Fruit fly (Drosophila melanogaster) whole organism, wandering third instar larva: Measurements from ENCODE around the gene CG8673.

Experiments
- Abd-B ChIP-seq: fragments of >200 bp; optimal IDR thresholded peaks from 2 replicates; lab custom pipeline; 2017; ENCODE audit warnings: missing biosample characterization, missing genetic modification characterization
- CG9705 ChIP-seq: fragments of 200-800 bp; sonication (Bioruptor generic); optimal IDR thresholded peaks from 2 replicates; lab custom pipeline; 2018; ENCODE audit warnings: missing biosample characterization, mild to moderate bottlenecking, missing genetic modification characterization
- CrebA ChIP-seq: fragments of 200-800 bp; sonication (Bioruptor generic); optimal IDR thresholded peaks from 2 replicates; lab custom pipeline; 2016; ENCODE audit warnings: missing biosample characterization, mild to moderate bottlenecking, missing genetic modification characterization, borderline replicate concordance
- Dfd ChIP-seq: fragments of >200 bp; optimal IDR thresholded peaks from 2 replicates; lab custom pipeline; 2017; ENCODE audit warnings: missing biosample characterization, missing genetic modification characterization
- Dif ChIP-seq: fragments of 200-275, 200-300 bp; sonication (Bioruptor generic); optimal IDR thresholded peaks from 2 replicates; lab custom pipeline; 2018; ENCODE audit warnings: missing biosample characterization, missing genetic modification characterization; ENCODE audit not compliant: partially characterized antibody
- HLH106 ChIP-seq: fragments of 200-800 bp; optimal IDR thresholded peaks from 3 replicates; lab custom pipeline; 2019; ENCODE audit warnings: missing biosample characterization, mild to moderate bottlenecking, missing genetic modification characterization, moderate library complexity
- Hnf4 ChIP-seq: fragments of 200-800 bp; sonication (Bioruptor generic); optimal IDR thresholded peaks from 2 replicates; lab custom pipeline; 2016; ENCODE audit warnings: missing biosample characterization, mild to moderate bottlenecking, missing genetic modification characterization
- Hr78 ChIP-seq: fragments of >200 bp; optimal IDR thresholded peaks from 2 replicates; lab custom pipeline; 2017; ENCODE audit warnings: missing biosample characterization, missing genetic modification characterization
- Jra ChIP-seq: sonication (Bioruptor generic); optimal IDR thresholded peaks from 2 replicates; lab custom pipeline; 2016; ENCODE audit warnings: missing biosample characterization, missing genetic modification characterization
- Mio ChIP-seq: sonication (Bioruptor generic); optimal IDR thresholded peaks from 2 replicates; lab custom pipeline; 2016; ENCODE audit warnings: missing biosample characterization, missing genetic modification characterization
- Myc ChIP-seq: fragments of >200 bp; optimal IDR thresholded peaks from 2 replicates; lab custom pipeline; 2017
- N ChIP-seq: fragments of >200 bp; optimal IDR thresholded peaks from 2 replicates; lab custom pipeline; 2018; ENCODE audit warnings: missing biosample characterization, missing external identifiers, missing genetic modification characterization
- OdsH ChIP-seq: fragments of 200-800 bp; sonication (Bioruptor generic); optimal IDR thresholded peaks from 2 replicates; lab custom pipeline; 2016; ENCODE audit warnings: missing biosample characterization, mild to moderate bottlenecking, missing genetic modification characterization
- Sp1 ChIP-seq: fragments of 200-800 bp; sonication (Bioruptor generic); optimal IDR thresholded peaks from 3 replicates; lab custom pipeline; 2019; ENCODE audit warnings: missing biosample characterization, mild to moderate bottlenecking, missing genetic modification characterization, moderate library complexity
- Vsx2 ChIP-seq: fragments of 200-300, 225-300 bp; sonication (Bioruptor generic); optimal IDR thresholded peaks from 2 replicates; lab custom pipeline; 2018; ENCODE audit warnings: missing biosample characterization, missing genetic modification characterization; ENCODE audit not compliant: partially characterized antibody
- br ChIP-seq: fragments of 200-800 bp; sonication (Bioruptor generic); optimal IDR thresholded peaks from 2 replicates; lab custom pipeline; 2016; ENCODE audit warnings: missing biosample characterization, missing genetic modification characterization
- brk ChIP-seq: fragments of 200-800 bp; sonication (Bioruptor generic); optimal IDR thresholded peaks from 2 replicates; lab custom pipeline; 2016; ENCODE audit warnings: missing biosample characterization, mild to moderate bottlenecking, missing genetic modification characterization
- dl ChIP-seq, 2 experiments: fragments of 175-275, 200-275 bp in 1 of 2; fragments of 200-275 bp in 1 of 2; sonication (Bioruptor generic); optimal IDR thresholded peaks; lab custom pipeline; 2018; ENCODE audit warnings: mild to moderate bottlenecking in 2 of 2, missing biosample characterization in 2 of 2, missing genetic modification characterization in 2 of 2, moderate library complexity in 2 of 2; ENCODE audit not compliant: partially characterized antibody in 2 of 2, insufficient read depth in 1 of 2
- dmrt93B ChIP-seq: fragments of 200-800 bp; sonication (Bioruptor generic); optimal IDR thresholded peaks from 2 replicates; lab custom pipeline; 2018; ENCODE audit warnings: missing biosample characterization, mild to moderate bottlenecking, missing genetic modification characterization
- ey ChIP-seq: fragments of 200-800 bp; sonication (Bioruptor generic); optimal IDR thresholded peaks from 2 replicates; lab custom pipeline; 2016; ENCODE audit warnings: missing biosample characterization, missing genetic modification characterization
- foxo ChIP-seq, 2 experiments: fragments of 200-800 bp; sonication (Bioruptor generic); optimal IDR thresholded peaks; 2 replicates in 1 of 2; 3 replicates in 1 of 2; lab custom pipeline; 2016 to 2017; ENCODE audit warnings: missing biosample characterization in 2 of 2, missing genetic modification characterization in 2 of 2
- fru ChIP-seq: fragments of 200-800 bp; sonication (Bioruptor generic); optimal IDR thresholded peaks from 3 replicates; lab custom pipeline; 2016; ENCODE audit warnings: missing biosample characterization, mild to moderate bottlenecking, missing genetic modification characterization
- h ChIP-seq: fragments of 200-800 bp; sonication (Bioruptor generic); optimal IDR thresholded peaks from 3 replicates; lab custom pipeline; 2016; ENCODE audit warnings: missing biosample characterization, mild to moderate bottlenecking, missing genetic modification characterization
- jim ChIP-seq: fragments of 175-275, 200-325 bp; sonication (Bioruptor generic); optimal IDR thresholded peaks from 2 replicates; lab custom pipeline; 2016; ENCODE audit warnings: missing biosample characterization, mild to moderate bottlenecking, missing genetic modification characterization
- psq ChIP-seq: fragments of 200-800 bp; sonication (Bioruptor generic); optimal IDR thresholded peaks from 3 replicates; lab custom pipeline; 2017; ENCODE audit warnings: missing biosample characterization, mild to moderate bottlenecking, missing genetic modification characterization, moderate library complexity
- rgr ChIP-seq: fragments of 200-800 bp; sonication (Bioruptor generic); optimal IDR thresholded peaks from 3 replicates; lab custom pipeline; 2016; ENCODE audit warnings: missing biosample characterization, mild to moderate bottlenecking, missing genetic modification characterization
- sage ChIP-seq: fragments of 200-800 bp; sonication (Bioruptor generic); optimal IDR thresholded peaks from 2 replicates; lab custom pipeline; 2016; ENCODE audit warnings: missing biosample characterization, mild to moderate bottlenecking, missing genetic modification characterization
- sv ChIP-seq: fragments of 200-800 bp; sonication (Bioruptor generic); optimal IDR thresholded peaks from 3 replicates; lab custom pipeline; 2016; ENCODE audit warnings: missing biosample characterization, missing genetic modification characterization
- tai ChIP-seq: sonication (Bioruptor generic); optimal IDR thresholded peaks from 2 replicates; lab custom pipeline; 2016; ENCODE audit warnings: missing biosample characterization, missing genetic modification characterization
- usp ChIP-seq: fragments of >200 bp; optimal IDR thresholded peaks from 2 replicates; lab custom pipeline; 2017; ENCODE audit warnings: missing biosample characterization, missing genetic modification characterization
- woc ChIP-seq: sonication (Bioruptor generic); optimal IDR thresholded peaks from 2 replicates; lab custom pipeline; 2016; ENCODE audit warnings: missing biosample characterization, mild to moderate bottlenecking, missing genetic modification characterization

CG8673 gene

DNA sequence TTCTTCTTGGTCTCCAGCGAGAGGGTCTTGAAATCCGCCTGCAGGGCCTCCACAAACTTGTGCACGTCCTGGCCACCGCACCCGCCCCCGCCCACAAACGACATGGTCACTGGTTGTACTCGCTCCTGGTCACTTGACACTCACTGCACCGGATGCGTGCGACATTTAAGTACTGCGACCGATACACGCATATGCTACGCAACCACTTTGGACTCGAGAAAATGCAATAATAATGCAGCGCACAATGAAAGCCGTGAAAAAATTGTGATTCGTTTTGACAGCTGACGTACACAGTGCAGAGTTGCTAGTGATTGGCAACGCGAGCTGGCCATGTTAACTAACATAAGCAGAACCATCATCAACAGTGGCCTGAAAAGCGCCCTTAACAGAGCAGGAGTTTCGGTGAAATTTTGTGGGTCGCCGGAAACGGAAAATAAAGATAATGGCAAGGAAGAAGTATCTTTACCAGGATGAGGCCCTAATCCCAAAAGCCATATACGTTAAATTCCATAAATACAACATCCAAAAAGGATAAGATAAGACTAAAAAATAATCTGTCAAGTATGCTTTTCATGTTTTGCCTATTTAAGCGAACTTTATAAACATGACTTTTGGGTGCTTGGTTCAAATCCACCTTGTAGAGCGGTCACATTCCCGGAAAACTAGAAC lies at the start of gene CG8673, which contains the start of gene mon2:
CG8673 (plus strand) TSS at position 619 of the 669 bp plus-strand sequence.
mon2 (minus strand) TSS at position 300 of the 669 bp plus-strand sequence.
- TF ChIP-seq OdsH (GFP tag; lab: Kevin White, UChicago): no peak
- TF ChIP-seq fru (GFP tag; lab: Kevin White, UChicago): no peak
- TF ChIP-seq sage (GFP tag; lab: Kevin White, UChicago): no peak
- no peak for TF ChIP-seq br (GFP tag; lab: Kevin White, UChicago)
- no peak for TF ChIP-seq tai (GFP tag; lab: Kevin White, UChicago)

dm6 chr2L:8080645-8081044 lies 43.5 kb upstream of the CG8673 start:
- TF ChIP-seq Dfd (GFP tag; lab: Kevin White, UChicago) (no peak), rgr (GFP tag; lab: Kevin White, UChicago) (no peak), CG9705 (GFP tag; lab: Kevin White, UChicago) (no peak), sage (GFP tag; lab: Kevin White, UChicago) (no peak), Sp1 (GFP tag; lab: Kevin White, UChicago) (no peak), ey (GFP tag; lab: Kevin White, UChicago) (peak; percentile 5)

DNA sequence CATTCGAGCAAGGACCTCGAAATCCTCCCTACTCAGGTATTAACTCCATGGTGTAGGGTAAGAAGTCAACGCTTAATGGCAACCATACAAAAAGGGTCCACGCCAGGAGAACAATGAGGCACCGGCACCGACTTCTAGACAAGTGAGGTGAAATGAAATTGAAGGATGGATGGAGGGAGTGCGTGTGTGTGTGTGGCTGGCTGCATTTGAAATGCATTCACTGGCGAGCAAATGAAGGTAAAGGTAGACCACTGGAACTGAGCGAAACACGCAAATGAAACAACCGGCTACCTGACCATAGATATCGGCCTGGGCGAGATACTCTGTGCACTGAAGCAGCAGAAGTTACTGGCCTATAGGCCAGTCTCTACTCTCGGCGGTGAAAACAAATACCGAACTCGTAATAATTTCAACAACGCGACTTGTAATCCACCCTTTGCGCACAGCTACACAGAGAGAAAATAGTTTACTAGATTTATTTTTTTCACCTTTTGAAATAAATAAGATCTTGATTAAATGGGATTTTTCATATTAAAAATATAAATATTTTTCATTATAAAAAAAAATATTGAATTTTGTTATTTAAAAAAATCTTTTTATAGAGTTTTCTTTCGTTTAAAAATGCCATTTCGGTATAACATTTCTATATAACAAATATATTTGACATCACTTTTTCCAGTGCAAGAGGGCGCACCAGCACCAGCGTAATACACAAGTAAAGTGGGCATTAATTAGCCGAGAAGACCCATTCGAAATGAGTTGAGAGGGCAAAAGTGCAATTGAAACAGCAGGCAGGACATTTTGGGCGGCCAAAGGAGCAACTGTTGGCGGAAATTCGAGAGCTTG lies 42.3 kb upstream of the CG8673 start:
- no peak for TF ChIP-seq Abd-B
- TF ChIP-seq OdsH (GFP tag; lab: Kevin White, UChicago): peak; percentile 71
- TF ChIP-seq Sp1 (GFP tag; lab: Kevin White, UChicago): peak; percentile 77
- no peak for TF ChIP-seq usp (GFP tag; lab: Kevin White, UChicago)
- no peak for TF ChIP-seq Myc (lab: Kevin White, UChicago)
- no peak for TF ChIP-seq CG9705 (GFP tag; lab: Kevin White, UChicago)
- peak in 1 of 2 experiments; percentile 76 for TF ChIP-seq foxo (GFP tag; optimal IDR thresholded peaks at IDR 0.05; lab: Kevin White, UChicago)
- TF ChIP-seq dl (GFP tag; optimal IDR thresholded peaks at IDR 0.05; lab: Kevin White, UChicago; ENCODE audit: insufficient read depth in 1 of 2, partially characterized antibody in 2 of 2): no peak
- TF ChIP-seq woc (GFP tag; lab: Kevin White, UChicago): no peak
- TF ChIP-seq Hr78 (GFP tag; lab: Kevin White, UChicago): no peak
- TF ChIP-seq sv (GFP tag; lab: Kevin White, UChicago): peak; percentile 23
- TF ChIP-seq N: no peak
- TF ChIP-seq jim (GFP tag; lab: Kevin White, UChicago): no peak
- TF ChIP-seq CrebA (GFP tag; lab: Kevin White, UChicago): no peak
- peak; percentile 33 for TF ChIP-seq Hnf4 (GFP tag; lab: Kevin White, UChicago)
- TF ChIP-seq brk (GFP tag; lab: Kevin White, UChicago): no peak
- TF ChIP-seq psq: peak; percentile 64
- TF ChIP-seq br (GFP tag; lab: Kevin White, UChicago): no peak
- no peak for TF ChIP-seq HLH106 (tag; lab: Kevin White, UChicago)
- TF ChIP-seq rgr (GFP tag; lab: Kevin White, UChicago): peak; percentile 82
- no peak for TF ChIP-seq Dif (GFP tag; lab: Kevin White, UChicago)
- no peak for TF ChIP-seq Mio (GFP tag; lab: Kevin White, UChicago)
- TF ChIP-seq h (GFP tag; lab: Kevin White, UChicago): no peak
- peak; percentile 1 for TF ChIP-seq ey (GFP tag; lab: Kevin White, UChicago)
- TF ChIP-seq Vsx2: peak; percentile 60
- no peak for TF ChIP-seq dmrt93B (GFP tag; lab: Kevin White, UChicago)
- no peak for TF ChIP-seq Jra (GFP tag; lab: Kevin White, UChicago)
